Worm (Caenorhabditis elegans) whole organism, mixed stage, embryonic: ENCODE results near the gene irg-6.

Experiments
- M03D4.4 ChIP-seq: sonication (generic microtip); optimal IDR thresholded peaks from 2 replicates; lab custom pipeline; 2017; ENCODE audit warnings: mild to moderate bottlenecking, missing genetic modification characterization, missing compliant biosample characterization
- bed-3 ChIP-seq: fragments of 200-800 bp; sonication (Bioruptor generic); optimal IDR thresholded peaks from 3 replicates; lab custom pipeline; 2018; ENCODE audit warnings: mild to moderate bottlenecking, missing genetic modification characterization, moderate library complexity, missing compliant biosample characterization
- blmp-1 ChIP-seq: fragments of 150-350 bp; optimal IDR thresholded peaks from 2 replicates; lab custom pipeline; 2014; ENCODE audit warnings: missing biosample characterization, missing genetic modification characterization
- ceh-39 ChIP-seq: fragments of 150-350 bp; optimal IDR thresholded peaks from 2 replicates; lab custom pipeline; 2014; ENCODE audit warnings: missing biosample characterization, missing genetic modification characterization
- ceh-43 ChIP-seq: fragments of 200-800 bp; sonication (Bioruptor generic); optimal IDR thresholded peaks from 2 replicates; lab custom pipeline; 2018; ENCODE audit warnings: mild to moderate bottlenecking, missing genetic modification characterization, moderate library complexity, missing compliant biosample characterization
- ces-1 ChIP-seq: fragments of 150-350 bp; optimal IDR thresholded peaks from 2 replicates; lab custom pipeline; 2014; ENCODE audit warnings: missing biosample characterization, missing genetic modification reagents, missing genetic modification characterization
- cnd-1 ChIP-seq: fragments of 200-800 bp; sonication (Bioruptor generic); optimal IDR thresholded peaks from 2 replicates; lab custom pipeline; 2018; ENCODE audit warnings: mild to moderate bottlenecking, missing genetic modification characterization, missing compliant biosample characterization
- drap-1 ChIP-seq: fragments of 200-800 bp; sonication (Bioruptor generic); optimal IDR thresholded peaks from 3 replicates; lab custom pipeline; 2018; ENCODE audit warnings: mild to moderate bottlenecking, missing genetic modification characterization, missing compliant biosample characterization
- elt-1 ChIP-seq: sonication (generic microtip); optimal IDR thresholded peaks from 2 replicates; lab custom pipeline; 2017; ENCODE audit warnings: missing genetic modification characterization, mild to moderate bottlenecking, missing compliant biosample characterization, antibody characterized with exemption, moderate library complexity, borderline replicate concordance; ENCODE audit not compliant: insufficient read depth
- flh-1 ChIP-seq: fragments of 200-800 bp; sonication (Bioruptor generic); optimal IDR thresholded peaks from 2 replicates; lab custom pipeline; 2018; ENCODE audit warnings: mild to moderate bottlenecking, missing genetic modification characterization, moderate library complexity, missing compliant biosample characterization
- ham-2 ChIP-seq: fragments of 200-800 bp; sonication (Bioruptor generic); optimal IDR thresholded peaks from 2 replicates; lab custom pipeline; 2018; ENCODE audit warnings: mild to moderate bottlenecking, missing genetic modification characterization, missing compliant biosample characterization
- lin-13 ChIP-seq: fragments of 150-350 bp; optimal IDR thresholded peaks from 2 replicates; lab custom pipeline; 2014; ENCODE audit warnings: missing biosample characterization, missing genetic modification characterization
- lin-32 ChIP-seq: fragments of 200-800 bp; sonication (Bioruptor generic); optimal IDR thresholded peaks from 2 replicates; lab custom pipeline; 2018; ENCODE audit warnings: mild to moderate bottlenecking, missing genetic modification characterization, missing compliant biosample characterization
- lsy-2 ChIP-seq: fragments of 150-350 bp; optimal IDR thresholded peaks from 2 replicates; lab custom pipeline; 2014; ENCODE audit warnings: missing biosample characterization, missing genetic modification characterization
- mab-5 ChIP-seq: fragments of 150-350 bp; optimal IDR thresholded peaks from 2 replicates; lab custom pipeline; 2014; ENCODE audit warnings: missing biosample characterization, missing genetic modification characterization
- mep-1 ChIP-seq: fragments of 150-350 bp; optimal IDR thresholded peaks from 2 replicates; lab custom pipeline; 2017; ENCODE audit warnings: missing biosample characterization, missing genetic modification reagents, missing genetic modification characterization, inconsistent platforms
- mls-2 ChIP-seq: sonication (generic microtip); optimal IDR thresholded peaks from 2 replicates; lab custom pipeline; 2016; ENCODE audit warnings: mild to moderate bottlenecking, missing genetic modification characterization, moderate library complexity, missing compliant biosample characterization
- nhr-12 ChIP-seq: fragments of 150-350 bp; optimal IDR thresholded peaks from 2 replicates; lab custom pipeline; 2014; ENCODE audit warnings: missing biosample characterization, missing genetic modification characterization
- nhr-2 ChIP-seq: fragments of 150-350 bp; optimal IDR thresholded peaks from 2 replicates; lab custom pipeline; 2014; ENCODE audit warnings: missing biosample characterization, missing genetic modification characterization
- nhr-237 ChIP-seq: fragments of 150-350 bp; optimal IDR thresholded peaks from 2 replicates; lab custom pipeline; 2014; ENCODE audit warnings: missing biosample characterization, missing genetic modification characterization
- nhr-28 ChIP-seq: fragments of 150-350 bp; optimal IDR thresholded peaks from 2 replicates; lab custom pipeline; 2014; ENCODE audit warnings: missing biosample characterization, missing genetic modification characterization
- nhr-76 ChIP-seq: sonication (generic microtip); optimal IDR thresholded peaks from 2 replicates; lab custom pipeline; 2017; ENCODE audit warnings: missing biosample characterization, missing genetic modification characterization
- pha-4 ChIP-seq: fragments of 150-350 bp; optimal IDR thresholded peaks from 2 replicates; lab custom pipeline; 2018; ENCODE audit warnings: missing biosample characterization, missing genetic modification reagents, missing genetic modification characterization
- sem-2 ChIP-seq: fragments of 200-800 bp; sonication (Bioruptor generic); optimal IDR thresholded peaks from 2 replicates; lab custom pipeline; 2018; ENCODE audit warnings: mild to moderate bottlenecking, missing genetic modification characterization, missing compliant biosample characterization
- snpc-4 ChIP-seq: fragments of 150-350 bp; optimal IDR thresholded peaks from 2 replicates; lab custom pipeline; 2014; ENCODE audit warnings: missing biosample characterization, missing genetic modification characterization
- sptf-1 ChIP-seq: sonication (generic microtip); optimal IDR thresholded peaks from 2 replicates; lab custom pipeline; 2017; ENCODE audit warnings: mild to moderate bottlenecking, missing genetic modification characterization, moderate library complexity, missing compliant biosample characterization
- tbx-8 ChIP-seq: fragments of 200-800 bp; sonication (Bioruptor generic); optimal IDR thresholded peaks from 2 replicates; lab custom pipeline; 2018; ENCODE audit warnings: mild to moderate bottlenecking, missing genetic modification characterization, moderate library complexity, missing compliant biosample characterization
- unc-120 ChIP-seq: sonication (generic microtip); optimal IDR thresholded peaks from 2 replicates; lab custom pipeline; 2017; ENCODE audit warnings: missing genetic modification characterization, missing compliant biosample characterization; ENCODE audit not compliant: poor library complexity, severe bottlenecking
- unc-39 ChIP-seq: fragments of 150-350 bp; optimal IDR thresholded peaks from 2 replicates; lab custom pipeline; 2014; ENCODE audit warnings: missing biosample characterization, missing genetic modification characterization
- zip-8 ChIP-seq: fragments of 150-350 bp; optimal IDR thresholded peaks from 2 replicates; lab custom pipeline; 2014; ENCODE audit warnings: missing biosample characterization, missing genetic modification characterization
- ztf-11 ChIP-seq: fragments of 150-350 bp; optimal IDR thresholded peaks from 2 replicates; lab custom pipeline; 2014; ENCODE audit warnings: missing biosample characterization, missing genetic modification characterization

The irg-6 gene

DNA sequence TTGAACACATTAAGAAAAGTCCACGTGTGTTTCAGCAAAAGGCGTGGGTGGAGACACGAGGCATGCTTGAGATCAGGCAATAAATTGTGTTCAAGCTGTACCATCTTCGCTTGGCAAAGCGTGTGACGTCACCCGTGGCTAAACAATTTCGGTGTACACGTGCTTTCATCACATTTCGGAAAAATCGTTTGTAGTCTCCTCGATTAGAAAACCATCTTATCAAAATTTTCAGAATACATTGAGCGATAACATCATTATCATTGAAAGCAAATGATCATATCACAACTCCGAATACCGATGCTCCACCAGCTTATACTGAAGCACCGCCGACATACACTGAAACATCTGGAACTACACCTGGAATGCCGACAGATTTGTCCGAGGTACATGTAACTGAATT lies 13.2 kb downstream of the irg-6 start:
- TF ChIP-seq M03D4.4 (tag; lab: Kevin White, UChicago) = no peak
- TF ChIP-seq blmp-1 (tag; lab: Kevin White, UChicago) = no peak

DNA sequence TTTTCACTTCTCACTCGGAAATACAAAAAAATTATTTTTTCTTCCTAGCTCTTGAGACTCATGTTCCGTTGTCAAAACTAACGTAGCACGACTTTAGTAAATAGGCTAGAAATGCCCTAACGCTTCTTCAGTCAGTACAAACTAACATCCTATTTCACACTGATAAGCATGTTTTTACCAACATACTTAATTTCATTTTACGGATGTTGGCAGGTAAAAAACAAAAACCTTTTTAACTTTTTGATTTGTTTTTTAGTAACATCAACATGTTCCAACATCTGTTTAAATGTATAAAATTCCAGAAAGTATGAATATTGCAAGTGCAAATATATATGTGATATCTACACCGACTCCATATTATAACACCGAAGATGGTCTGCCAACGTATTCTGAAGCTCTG lies 14.5 kb downstream of the irg-6 start, which contains the start of gene K08D8.10:
TSS of gene K08D8.10 (plus strand) at position 301 of the 400 bp plus-strand sequence.
- TF ChIP-seq blmp-1 (tag; lab: Kevin White, UChicago) (no peak), sem-2 (GFP tag; lab: Kevin White, UChicago) (no peak), ceh-39 (tag; lab: Kevin White, UChicago) (no peak), pha-4 (tag; lab: Kevin White, UChicago) (no peak), snpc-4 (tag; lab: Kevin White, UChicago) (no peak), tbx-8 (no peak), flh-1 (GFP tag; lab: Kevin White, UChicago) (no peak), ztf-11 (tag; lab: Kevin White, UChicago) (no peak), sptf-1 (no peak), lin-13 (tag; lab: Kevin White, UChicago) (no peak), lsy-2 (tag; lab: Kevin White, UChicago) (no peak), drap-1 (GFP tag; lab: Kevin White, UChicago) (no peak), nhr-12 (tag; lab: Kevin White, UChicago) (no peak), zip-8 (tag; lab: Kevin White, UChicago) (no peak), nhr-28 (tag; lab: Kevin White, UChicago) (no peak), ces-1 (GFP tag; lab: Kevin White, UChicago) (no peak), nhr-76 (tag; lab: Kevin White, UChicago) (no peak), M03D4.4 (tag; lab: Kevin White, UChicago) (no peak), nhr-237 (tag; lab: Kevin White, UChicago) (no peak), unc-120 (tag; lab: Kevin White, UChicago) (no peak)

DNA sequence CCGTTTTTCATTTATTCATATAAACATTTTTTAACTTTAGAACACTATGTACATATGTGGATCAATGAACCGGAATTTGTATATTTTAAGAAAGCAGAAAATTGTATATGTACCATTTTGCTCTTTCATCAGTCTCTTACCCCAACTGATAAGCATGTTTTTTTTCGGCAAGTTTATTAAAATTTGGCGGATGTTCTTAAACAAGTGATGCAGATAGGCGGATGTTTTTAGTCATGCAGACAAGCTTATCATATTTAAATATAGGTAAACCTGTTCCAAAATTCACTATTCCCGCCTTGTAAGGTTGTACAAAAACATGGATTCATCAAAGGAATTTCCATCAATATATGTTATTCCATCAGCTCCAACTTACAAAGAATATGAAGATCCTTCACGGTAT lies 15.4 kb downstream of the irg-6 start, which contains the start of gene K08D8.9:
TSS of gene K08D8.9 (plus strand) at position 301 of the 400 bp plus-strand sequence.
- TF ChIP-seq nhr-2 (tag; lab: Kevin White, UChicago) = no peak
- TF ChIP-seq nhr-12 (tag; lab: Kevin White, UChicago) = no peak
- no peak for TF ChIP-seq sptf-1
- no peak for TF ChIP-seq blmp-1 (tag; lab: Kevin White, UChicago)
- TF ChIP-seq mep-1 = no peak
- TF ChIP-seq elt-1 (tag; lab: Kevin White, UChicago) = no peak
- no peak for TF ChIP-seq nhr-76 (tag; lab: Kevin White, UChicago)
- no peak for TF ChIP-seq lin-32 (GFP tag; lab: Kevin White, UChicago)
- no peak for TF ChIP-seq mab-5 (tag; lab: Kevin White, UChicago)
- TF ChIP-seq flh-1 (GFP tag; lab: Kevin White, UChicago) = no peak
- no peak for TF ChIP-seq ztf-11 (tag; lab: Kevin White, UChicago)
- no peak for TF ChIP-seq drap-1 (GFP tag; lab: Kevin White, UChicago)
- no peak for TF ChIP-seq ceh-39 (tag; lab: Kevin White, UChicago)
- no peak for TF ChIP-seq lsy-2 (tag; lab: Kevin White, UChicago)
- TF ChIP-seq unc-120 (tag; lab: Kevin White, UChicago) = no peak
- TF ChIP-seq unc-39 (tag; lab: Kevin White, UChicago) = no peak
- TF ChIP-seq M03D4.4 (tag; lab: Kevin White, UChicago) = no peak
- TF ChIP-seq bed-3 (GFP tag; lab: Kevin White, UChicago) = no peak
- TF ChIP-seq lin-13 (tag; lab: Kevin White, UChicago) = no peak
- no peak for TF ChIP-seq sem-2 (GFP tag; lab: Kevin White, UChicago)

DNA sequence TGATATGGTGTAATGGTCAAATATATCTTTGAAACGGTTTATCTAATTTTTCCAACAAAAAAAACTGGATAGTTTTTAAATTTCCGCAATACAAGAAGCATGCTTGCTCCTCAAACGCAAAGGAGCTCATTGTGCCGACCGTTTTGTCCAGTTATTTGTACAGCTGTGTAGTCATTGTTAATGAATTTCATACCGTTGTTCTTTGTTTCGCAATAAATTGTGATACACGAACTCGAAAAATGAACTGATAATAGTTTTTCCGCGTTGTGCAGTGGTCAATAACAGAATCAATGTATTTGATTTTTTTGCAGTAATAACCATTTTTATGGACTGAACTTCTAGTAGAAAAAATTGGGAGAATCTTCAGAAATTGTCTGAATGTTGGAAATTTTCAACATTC lies 15.9 kb downstream of the irg-6 start:
- no peak for TF ChIP-seq lin-13 (tag; lab: Kevin White, UChicago)
- TF ChIP-seq snpc-4 (tag; lab: Kevin White, UChicago) = no peak
- no peak for TF ChIP-seq lsy-2 (tag; lab: Kevin White, UChicago)
- TF ChIP-seq unc-120 (tag; lab: Kevin White, UChicago) = no peak
- TF ChIP-seq nhr-2 (tag; lab: Kevin White, UChicago) = no peak
- TF ChIP-seq drap-1 (GFP tag; lab: Kevin White, UChicago) = no peak
- no peak for TF ChIP-seq unc-39 (tag; lab: Kevin White, UChicago)
- TF ChIP-seq zip-8 (tag; lab: Kevin White, UChicago) = no peak
- TF ChIP-seq ham-2 (GFP tag; lab: Kevin White, UChicago) = no peak
- TF ChIP-seq mab-5 (tag; lab: Kevin White, UChicago) = no peak
- no peak for TF ChIP-seq pha-4 (tag; lab: Kevin White, UChicago)
- no peak for TF ChIP-seq nhr-237 (tag; lab: Kevin White, UChicago)
- no peak for TF ChIP-seq nhr-28 (tag; lab: Kevin White, UChicago)

DNA sequence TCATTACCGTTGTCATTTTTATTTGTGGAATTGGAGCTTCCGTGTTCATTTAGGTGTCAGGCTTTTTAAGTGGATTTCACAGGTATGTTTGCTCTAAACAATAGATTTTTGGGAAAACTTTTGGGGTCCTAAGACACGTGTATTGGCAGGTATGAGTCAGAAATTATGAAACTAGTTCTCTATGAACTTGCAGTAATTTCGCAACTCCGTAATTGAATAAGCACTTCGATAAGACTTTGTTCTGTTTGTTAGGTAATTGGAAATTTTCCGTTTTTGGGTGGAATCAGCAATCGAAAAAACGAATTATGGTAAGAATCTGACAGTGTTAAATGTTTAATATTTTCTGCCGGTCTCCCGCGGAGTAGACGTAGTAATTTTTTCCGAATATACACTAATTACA lies 17.6 kb downstream of the irg-6 start:
- no peak for TF ChIP-seq sem-2 (GFP tag; lab: Kevin White, UChicago)
- TF ChIP-seq nhr-76 (tag; lab: Kevin White, UChicago) = no peak
- no peak for TF ChIP-seq nhr-237 (tag; lab: Kevin White, UChicago)
- TF ChIP-seq nhr-12 (tag; lab: Kevin White, UChicago) = no peak
- TF ChIP-seq flh-1 (GFP tag; lab: Kevin White, UChicago) = no peak
- no peak for TF ChIP-seq drap-1 (GFP tag; lab: Kevin White, UChicago)
- no peak for TF ChIP-seq lsy-2 (tag; lab: Kevin White, UChicago)
- no peak for TF ChIP-seq lin-32 (GFP tag; lab: Kevin White, UChicago)
- no peak for TF ChIP-seq zip-8 (tag; lab: Kevin White, UChicago)
- TF ChIP-seq ceh-43 = no peak
- no peak for TF ChIP-seq tbx-8
- TF ChIP-seq cnd-1 (tag; lab: Kevin White, UChicago) = no peak
- no peak for TF ChIP-seq ztf-11 (tag; lab: Kevin White, UChicago)
- no peak for TF ChIP-seq nhr-28 (tag; lab: Kevin White, UChicago)
- TF ChIP-seq ceh-39 (tag; lab: Kevin White, UChicago) = no peak
- TF ChIP-seq unc-39 (tag; lab: Kevin White, UChicago) = no peak
- TF ChIP-seq mls-2 (tag; lab: Kevin White, UChicago) = no peak
- TF ChIP-seq bed-3 (GFP tag; lab: Kevin White, UChicago) = no peak
- TF ChIP-seq, all 35 proteins: peak for 0
